Worm (Caenorhabditis elegans) whole organism, late embryonic: ENCODE results near the gene try-10.
A peak's percentile ranks its signal among the peaks of the same experiment; 100 is the strongest.

Experiments used
- C08G9.2 ChIP-seq: sonication (generic microtip); optimal IDR thresholded peaks from 2 replicates; lab custom pipeline; 2016; ENCODE audit warnings: mild to moderate bottlenecking, missing genetic modification characterization, moderate library complexity, missing compliant biosample characterization
- C38D4.7 ChIP-seq: fragments of 200-800 bp; sonication (Bioruptor generic); optimal IDR thresholded peaks from 2 replicates; lab custom pipeline; 2018; ENCODE audit warnings: mild to moderate bottlenecking, missing genetic modification characterization, moderate library complexity, missing compliant biosample characterization
- F13H6.1 ChIP-seq: sonication (generic microtip); optimal IDR thresholded peaks from 2 replicates; lab custom pipeline; 2016; ENCODE audit warnings: missing genetic modification characterization, missing compliant biosample characterization
- K09A11.1 ChIP-seq: sonication (generic microtip); optimal IDR thresholded peaks from 2 replicates; lab custom pipeline; 2017; ENCODE audit warnings: antibody characterized with exemption, mild to moderate bottlenecking, missing genetic modification characterization, missing compliant biosample characterization; ENCODE audit not compliant: insufficient read depth
- T23F11.4 ChIP-seq: fragments of 200-800 bp; sonication (Bioruptor generic); optimal IDR thresholded peaks from 2 replicates; lab custom pipeline; 2018; ENCODE audit warnings: mild to moderate bottlenecking, missing genetic modification characterization, missing compliant biosample characterization
- ahr-1 ChIP-seq: sonication (generic microtip); optimal IDR thresholded peaks from 2 replicates; lab custom pipeline; 2016; ENCODE audit warnings: missing genetic modification characterization, missing compliant biosample characterization
- ama-1 ChIP-seq: fragments of 150-350 bp; optimal IDR thresholded peaks from 2 replicates; lab custom pipeline; 2014
- ceh-14 ChIP-seq: sonication (generic microtip); optimal IDR thresholded peaks from 2 replicates; lab custom pipeline; 2016; ENCODE audit warnings: missing genotype, missing genetic modification characterization, missing compliant biosample characterization
- ceh-19 ChIP-seq: fragments of 200-800 bp; sonication (Bioruptor generic); optimal IDR thresholded peaks from 2 replicates; lab custom pipeline; 2018; ENCODE audit warnings: mild to moderate bottlenecking, missing genetic modification characterization, missing compliant biosample characterization
- ceh-2 ChIP-seq: sonication (generic microtip); optimal IDR thresholded peaks from 2 replicates; lab custom pipeline; 2016; ENCODE audit warnings: missing genotype, missing genetic modification characterization, missing compliant biosample characterization
- ceh-31 ChIP-seq: sonication (generic microtip); optimal IDR thresholded peaks from 2 replicates; lab custom pipeline; 2016; ENCODE audit warnings: missing genetic modification characterization, missing compliant biosample characterization
- ceh-45 ChIP-seq: fragments of 200-800 bp; sonication (Bioruptor generic); IDR thresholded peaks from 2 replicates; pipeline ENCODE4 v1.3.6; 2022; ENCODE audit warnings: missing genetic modification reagents, missing genetic modification characterization, missing compliant biosample characterization
- ceh-48 ChIP-seq: sonication (generic microtip); optimal IDR thresholded peaks from 2 replicates; lab custom pipeline; 2016; ENCODE audit warnings: missing genetic modification characterization, inconsistent platforms, missing compliant biosample characterization
- ceh-9 ChIP-seq: sonication (generic microtip); optimal IDR thresholded peaks from 2 replicates; lab custom pipeline; 2016; ENCODE audit warnings: mild to moderate bottlenecking, missing genetic modification characterization, inconsistent platforms, missing compliant biosample characterization
- che-1 ChIP-seq: sonication (generic microtip); optimal IDR thresholded peaks from 2 replicates; lab custom pipeline; 2016; ENCODE audit warnings: mild to moderate bottlenecking, missing genetic modification characterization, missing compliant biosample characterization
- dve-1 ChIP-seq: sonication (generic microtip); optimal IDR thresholded peaks from 2 replicates; lab custom pipeline; 2017; ENCODE audit warnings: antibody characterized with exemption, mild to moderate bottlenecking, missing genetic modification characterization, missing compliant biosample characterization
- elt-4 ChIP-seq: sonication (generic microtip); optimal IDR thresholded peaks from 2 replicates; lab custom pipeline; 2016; ENCODE audit warnings: missing genetic modification characterization, missing compliant biosample characterization
- ets-4 ChIP-seq: sonication (generic microtip); optimal IDR thresholded peaks from 2 replicates; lab custom pipeline; 2016; ENCODE audit warnings: missing genetic modification characterization, missing compliant biosample characterization
- eyg-1 ChIP-seq: sonication (generic microtip); optimal IDR thresholded peaks from 2 replicates; lab custom pipeline; 2016; ENCODE audit warnings: missing genotype, missing genetic modification characterization, missing compliant biosample characterization
- fax-1 ChIP-seq: sonication (generic microtip); optimal IDR thresholded peaks from 2 replicates; lab custom pipeline; 2016; ENCODE audit warnings: missing genotype, missing genetic modification characterization, missing compliant biosample characterization
- fkh-10 ChIP-seq: fragments of 150-350 bp; optimal IDR thresholded peaks from 2 replicates; lab custom pipeline; 2014; ENCODE audit warnings: missing biosample characterization, missing genetic modification reagents, missing genetic modification characterization
- hlh-13 ChIP-seq: fragments of 200-800 bp; sonication (Bioruptor generic); optimal IDR thresholded peaks from 2 replicates; lab custom pipeline; 2018; ENCODE audit warnings: mild to moderate bottlenecking, missing genetic modification characterization, missing compliant biosample characterization
- hlh-30 ChIP-seq: sonication (generic microtip); optimal IDR thresholded peaks from 2 replicates; lab custom pipeline; 2017; ENCODE audit warnings: antibody characterized with exemption, missing genetic modification characterization, missing compliant biosample characterization; ENCODE audit not compliant: insufficient read depth
- lin-11 ChIP-seq: fragments of 200-800 bp; sonication (Bioruptor generic); optimal IDR thresholded peaks from 2 replicates; lab custom pipeline; 2018; ENCODE audit warnings: mild to moderate bottlenecking, missing genetic modification characterization, missing compliant biosample characterization
- pat-9 ChIP-seq: fragments of 200-800 bp; sonication (Bioruptor generic); optimal IDR thresholded peaks from 2 replicates; lab custom pipeline; 2018; ENCODE audit warnings: mild to moderate bottlenecking, missing genetic modification characterization, moderate library complexity, missing compliant biosample characterization
- pax-1 ChIP-seq: fragments of 150-350 bp; optimal IDR thresholded peaks from 2 replicates; lab custom pipeline; 2014; ENCODE audit warnings: missing biosample characterization, missing genetic modification characterization
- ref-2 ChIP-seq: sonication (generic microtip); optimal IDR thresholded peaks from 2 replicates; lab custom pipeline; 2016; ENCODE audit warnings: missing genetic modification characterization, missing compliant biosample characterization
- sdc-2 ChIP-seq: sonication (generic microtip); optimal IDR thresholded peaks from 2 replicates; lab custom pipeline; 2016; ENCODE audit warnings: missing genotype, missing genetic modification characterization, missing compliant biosample characterization
- sox-2 ChIP-seq: fragments of 200-800 bp; sonication (Bioruptor generic); IDR thresholded peaks from 2 replicates; pipeline ENCODE4 v1.3.6; 2022; ENCODE audit warnings: missing genetic modification reagents, missing genetic modification characterization, missing compliant biosample characterization
- syd-9 ChIP-seq: sonication (generic microtip); optimal IDR thresholded peaks from 2 replicates; lab custom pipeline; 2016; ENCODE audit warnings: mild to moderate bottlenecking, missing genetic modification characterization, moderate library complexity, missing compliant biosample characterization
- tbx-2 ChIP-seq: sonication (generic microtip); optimal IDR thresholded peaks from 2 replicates; lab custom pipeline; 2016; ENCODE audit warnings: missing genetic modification characterization, missing compliant biosample characterization
- tbx-7 ChIP-seq: sonication (generic microtip); optimal IDR thresholded peaks from 2 replicates; lab custom pipeline; 2016; ENCODE audit warnings: missing genotype, missing genetic modification characterization, missing compliant biosample characterization
- unc-3 ChIP-seq, 2 experiments: fragments of 200-800 bp in 1 of 2; sonication (Bioruptor generic) in 1 of 2; sonication (generic microtip) in 1 of 2; conservative IDR thresholded peaks in 1 of 2; optimal IDR thresholded peaks in 1 of 2; 2 replicates each; pipeline versions ENCODE4 v1.3.6 to Lab custom; 2016 to 2022; ENCODE audit warnings: missing compliant biosample characterization in 2 of 2, missing genetic modification characterization in 2 of 2, missing genetic modification reagents in 1 of 2
- unc-42 ChIP-seq: sonication (generic microtip); optimal IDR thresholded peaks from 2 replicates; lab custom pipeline; 2016; ENCODE audit warnings: missing genotype, missing genetic modification characterization, missing compliant biosample characterization
- unc-86 ChIP-seq: sonication (generic microtip); optimal IDR thresholded peaks from 2 replicates; lab custom pipeline; 2016; ENCODE audit warnings: missing genetic modification characterization, missing compliant biosample characterization
- zip-5 ChIP-seq: sonication (generic microtip); optimal IDR thresholded peaks from 2 replicates; lab custom pipeline; 2016; ENCODE audit warnings: missing genetic modification characterization, missing compliant biosample characterization

The try-10 gene

DNA sequence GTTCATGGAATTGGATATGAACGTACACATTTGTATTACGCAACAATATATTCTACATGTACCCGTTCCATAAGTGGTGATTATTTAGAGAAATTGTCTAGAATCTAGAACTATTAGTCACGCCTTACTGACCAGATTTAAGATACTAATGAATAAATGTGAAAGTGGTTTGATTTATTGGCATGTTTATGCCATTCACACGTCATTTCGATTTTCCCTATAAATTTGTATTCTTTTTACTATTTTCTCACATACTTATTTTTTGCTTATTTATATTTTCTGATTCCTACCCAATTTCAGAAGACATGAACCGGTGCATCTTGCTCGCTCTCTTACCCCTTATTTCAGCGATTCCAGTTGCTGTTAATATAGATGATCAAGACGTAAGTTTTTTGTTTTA is 24.8 kb downstream of the try-10 start, which contains the start of gene F15B9.8:
Gene F15B9.8 (plus strand): TSS at position 301 of the 400 bp plus-strand sequence.
- no peak for TF ChIP-seq hlh-30
- TF ChIP-seq ref-2 = no peak
- no peak for TF ChIP-seq dve-1 (tag; lab: Kevin White, UChicago)
- no peak for TF ChIP-seq eyg-1 (tag; lab: Kevin White, UChicago)
- TF ChIP-seq ceh-9 (tag; lab: Kevin White, UChicago) = no peak
- TF ChIP-seq ahr-1 (tag; lab: Kevin White, UChicago) = no peak
- no peak for TF ChIP-seq F13H6.1
- no peak for TF ChIP-seq tbx-2 (tag; lab: Kevin White, UChicago)
- no peak for TF ChIP-seq C08G9.2 (tag; lab: Kevin White, UChicago)
- TF ChIP-seq ceh-48 (tag; lab: Kevin White, UChicago) = no peak
- TF ChIP-seq fax-1 (tag; lab: Kevin White, UChicago) = no peak

DNA sequence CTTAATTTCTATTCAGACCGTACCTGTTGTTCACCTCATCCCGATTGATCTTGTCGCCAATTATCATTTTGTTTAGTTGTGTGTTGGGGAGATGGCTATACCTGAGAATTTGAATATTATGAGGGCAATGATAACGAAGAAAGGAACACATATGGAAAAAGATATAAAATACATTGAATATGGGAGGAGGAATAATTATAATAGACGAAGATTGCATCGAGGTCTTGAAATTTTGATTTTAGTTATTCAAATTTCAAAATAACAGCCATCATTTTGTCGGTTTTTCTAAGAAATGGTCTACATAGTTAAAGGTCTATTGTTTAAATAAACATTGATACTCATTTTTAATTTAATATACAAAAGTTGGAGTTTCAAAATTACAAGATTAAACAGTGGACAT is 26.0 kb downstream of the try-10 start, which contains the start of gene shw-3:
Gene shw-3 (minus strand): TSS at position 101 of the 400 bp plus-strand sequence.
- TF ChIP-seq hlh-13 (GFP tag; lab: Kevin White, UChicago) (no peak), ceh-31 (tag; lab: Kevin White, UChicago) (no peak), ceh-45 (GFP tag; lab: Robert Waterston, UW) (no peak), zip-5 (tag; lab: Kevin White, UChicago) (no peak), ets-4 (no peak)

DNA sequence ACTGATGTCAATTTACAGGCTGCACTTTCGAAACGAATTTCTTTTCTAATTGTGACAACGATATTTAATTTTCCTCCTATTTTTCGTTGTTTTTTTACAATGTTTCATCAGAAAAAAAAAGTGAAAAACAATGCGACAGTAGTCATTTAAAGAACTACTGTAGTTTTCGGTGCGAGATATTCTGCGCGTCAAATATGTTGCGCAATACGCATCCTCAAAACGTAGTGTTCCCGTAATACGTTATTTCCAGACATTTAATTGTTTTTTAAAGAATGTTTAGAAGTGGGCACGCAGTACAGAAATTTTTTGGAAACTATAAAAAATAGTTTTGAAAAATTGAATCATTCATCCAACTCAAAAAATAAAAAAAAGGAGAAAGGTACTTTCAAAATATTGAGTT is 39.0 kb downstream of the try-10 start:
- TF ChIP-seq fkh-10 (GFP tag; lab: Kevin White, UChicago) (no peak), unc-3 (GFP tag; conservative IDR thresholded peaks at IDR 0.05; lab: Robert Waterston, UW) (no peak), unc-3 (tag; optimal IDR thresholded peaks at IDR 0.05; lab: Kevin White, UChicago) (no peak), ceh-45 (GFP tag; lab: Robert Waterston, UW) (no peak), K09A11.1 (tag; lab: Kevin White, UChicago) (no peak), ama-1 (lab: Kevin White, UChicago) (no peak), lin-11 (tag; lab: Kevin White, UChicago) (no peak), tbx-7 (tag; lab: Kevin White, UChicago) (no peak), sox-2 (GFP tag; lab: Robert Waterston, UW) (no peak), pax-1 (tag; lab: Kevin White, UChicago) (no peak), sdc-2 (no peak), fax-1 (tag; lab: Kevin White, UChicago) (no peak), ceh-9 (tag; lab: Kevin White, UChicago) (no peak), ahr-1 (tag; lab: Kevin White, UChicago) (no peak), F13H6.1 (no peak)

DNA sequence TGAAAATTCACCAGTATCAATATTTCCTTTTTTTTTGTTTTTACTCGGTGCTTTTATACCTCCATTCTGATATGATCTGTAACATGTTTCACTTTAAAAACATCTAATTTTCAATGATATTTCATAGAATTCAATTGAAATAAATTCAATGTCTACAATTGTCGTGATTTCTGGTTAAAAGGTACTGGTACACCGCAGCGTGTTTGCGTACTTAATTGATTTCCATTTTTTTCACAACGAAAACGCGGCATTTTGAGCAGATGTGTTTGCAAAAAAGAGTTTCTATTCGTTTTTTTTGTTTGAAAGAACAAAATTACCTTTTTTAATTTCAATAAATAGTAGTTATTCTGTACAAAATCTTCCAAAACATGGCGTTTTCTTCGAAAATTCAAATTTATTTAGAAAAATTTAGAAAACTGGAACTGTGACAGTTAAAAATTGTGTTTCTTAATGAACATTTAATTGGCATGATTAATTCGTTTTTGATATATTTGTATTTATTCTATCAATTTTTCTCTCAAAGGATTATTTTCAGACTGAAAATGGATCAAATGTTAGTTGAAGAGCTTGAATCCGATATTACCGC is 42.4 kb downstream of the try-10 start, which contains the start of gene pnn-1:
Gene pnn-1 (plus strand): TSS at position 536 of the 586 bp plus-strand sequence.
- TF ChIP-seq ceh-48 (tag; lab: Kevin White, UChicago) (peak; percentile 68), syd-9 (tag; lab: Kevin White, UChicago) (no peak), unc-42 (tag; lab: Kevin White, UChicago) (peak; percentile 29)

DNA sequence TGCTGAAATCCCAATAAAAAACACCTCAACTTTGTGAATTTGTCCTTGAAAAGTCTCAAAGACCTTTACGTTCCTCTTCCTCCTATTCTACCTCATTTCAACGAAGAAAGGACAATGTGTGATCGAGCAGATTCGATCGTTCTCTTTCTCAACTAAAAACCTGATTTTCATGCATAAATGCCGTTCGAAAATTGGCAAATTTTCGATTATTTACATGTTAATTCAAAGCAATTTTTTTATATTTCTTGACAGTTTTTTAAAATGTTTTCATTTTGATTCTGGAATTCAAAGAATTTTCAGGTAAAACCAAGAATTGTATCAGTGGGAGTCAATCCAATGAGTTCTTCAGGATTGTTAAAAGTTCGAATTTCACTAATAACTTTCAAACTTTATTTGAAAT is 44.5 kb downstream of the try-10 start, which contains the start of gene lin-46:
Gene lin-46 (plus strand): TSS at position 301 of the 400 bp plus-strand sequence.
- TF ChIP-seq pat-9 (no peak), ceh-2 (tag; lab: Kevin White, UChicago) (no peak), C08G9.2 (tag; lab: Kevin White, UChicago) (no peak), T23F11.4 (GFP tag; lab: Kevin White, UChicago) (no peak), dve-1 (tag; lab: Kevin White, UChicago) (no peak), unc-86 (no peak), hlh-13 (GFP tag; lab: Kevin White, UChicago) (no peak), C38D4.7 (GFP tag; lab: Kevin White, UChicago) (no peak), ceh-48 (tag; lab: Kevin White, UChicago) (no peak), tbx-2 (tag; lab: Kevin White, UChicago) (no peak), tbx-7 (tag; lab: Kevin White, UChicago) (no peak), ets-4 (no peak), ama-1 (lab: Kevin White, UChicago) (no peak), ceh-14 (tag; lab: Kevin White, UChicago) (no peak), elt-4 (tag; lab: Kevin White, UChicago) (no peak), che-1 (tag; lab: Kevin White, UChicago) (no peak), ceh-31 (tag; lab: Kevin White, UChicago) (no peak), ceh-19 (GFP tag; lab: Kevin White, UChicago) (no peak)
